Fruit fly (Drosophila melanogaster) whole organism, embryonic: ENCODE measurements around the gene kra.

Experiments used
- Atf-2 ChIP-seq: fragments of 200-800 bp; sonication (Bioruptor generic); optimal IDR thresholded peaks from 2 replicates; lab custom pipeline; 2016; ENCODE audit warnings: missing biosample characterization, missing genetic modification characterization
- Bdp1 ChIP-seq: fragments of 200-800 bp; sonication (Bioruptor generic); optimal IDR thresholded peaks from 3 replicates; lab custom pipeline; 2016; ENCODE audit warnings: missing biosample characterization, missing genetic modification characterization
- CG10543 ChIP-seq: fragments of 200-800 bp; sonication (Bioruptor generic); optimal IDR thresholded peaks from 3 replicates; lab custom pipeline; 2017; ENCODE audit warnings: missing biosample characterization, mild to moderate bottlenecking, missing genetic modification characterization, moderate library complexity
- CG12104 ChIP-seq: fragments of 200-800 bp; sonication (Bioruptor generic); optimal IDR thresholded peaks from 3 replicates; lab custom pipeline; 2016; ENCODE audit warnings: missing biosample characterization, missing genetic modification characterization
- CG12299 ChIP-seq: fragments of 200-800 bp; sonication (Bioruptor generic); optimal IDR thresholded peaks from 2 replicates; lab custom pipeline; 2018; ENCODE audit warnings: missing biosample characterization, mild to moderate bottlenecking, missing genetic modification characterization
- CG13123 ChIP-seq: fragments of 200-800 bp; sonication (Bioruptor generic); optimal IDR thresholded peaks from 2 replicates; lab custom pipeline; 2016; ENCODE audit warnings: missing biosample characterization, missing genetic modification characterization
- CG13296 ChIP-seq: fragments of 200-800 bp; sonication (Bioruptor generic); optimal IDR thresholded peaks from 3 replicates; lab custom pipeline; 2018; ENCODE audit warnings: missing biosample characterization, mild to moderate bottlenecking, missing genetic modification characterization
- CG17829 ChIP-seq: fragments of 200-800 bp; optimal IDR thresholded peaks from 2 replicates; lab custom pipeline; 2019; ENCODE audit warnings: missing biosample characterization, mild to moderate bottlenecking, missing genetic modification characterization, moderate library complexity
- CG34224 ChIP-seq: fragments of 200-800 bp; sonication (Bioruptor generic); IDR thresholded peaks from 3 replicates; pipeline ENCODE4 v1.3.6; 2022; ENCODE audit warnings: missing biosample characterization, missing genetic modification characterization; ENCODE audit not compliant: partially characterized antibody
- CG42726 ChIP-seq: fragments of 200-800 bp; sonication (Bioruptor generic); IDR thresholded peaks from 2 replicates; pipeline ENCODE4 v1.3.6; 2022; ENCODE audit warnings: missing biosample characterization, missing genetic modification characterization; ENCODE audit not compliant: partially characterized antibody
- CG6689 ChIP-seq: fragments of 200-800 bp; sonication (Bioruptor generic); IDR thresholded peaks from 2 replicates; pipeline ENCODE4 v1.3.6; 2022; ENCODE audit warnings: missing biosample characterization, missing genetic modification characterization
- CG8089 ChIP-seq: fragments of 200-800 bp; sonication (Bioruptor generic); optimal IDR thresholded peaks from 3 replicates; lab custom pipeline; 2016; ENCODE audit warnings: missing biosample characterization, missing genetic modification characterization
- CG9437 ChIP-seq: fragments of 200-800 bp; sonication (Bioruptor generic); optimal IDR thresholded peaks from 2 replicates; lab custom pipeline; 2018; ENCODE audit warnings: missing biosample characterization, mild to moderate bottlenecking, missing genetic modification characterization
- CG9609 ChIP-seq: fragments of 200-800 bp; sonication (Bioruptor generic); optimal IDR thresholded peaks from 3 replicates; lab custom pipeline; 2016; ENCODE audit warnings: missing biosample characterization, missing genetic modification characterization
- CG9932 ChIP-seq: fragments of 200-800 bp; sonication (Bioruptor generic); IDR thresholded peaks from 2 replicates; pipeline ENCODE4 v1.3.6; 2022; ENCODE audit warnings: missing biosample characterization, missing genetic modification characterization
- Deaf1 ChIP-seq: fragments of 200-800 bp; optimal IDR thresholded peaks from 3 replicates; lab custom pipeline; 2019; ENCODE audit warnings: missing biosample characterization, mild to moderate bottlenecking, missing genetic modification characterization, moderate library complexity
- Dek ChIP-seq: fragments of 200-800 bp; sonication (Bioruptor generic); optimal IDR thresholded peaks from 3 replicates; lab custom pipeline; 2019; ENCODE audit warnings: missing biosample characterization, mild to moderate bottlenecking, missing genetic modification characterization, moderate library complexity
- Dref ChIP-seq: fragments of 200-800 bp; sonication (Bioruptor generic); IDR thresholded peaks from 2 replicates; pipeline ENCODE4 v1.3.6; 2022; ENCODE audit warnings: missing biosample characterization, missing genetic modification characterization
- Eip74EF ChIP-seq, 2 experiments: fragments of 200-800 bp in 1 of 2; fragments of >200 bp in 1 of 2; sonication (Bioruptor generic) in 1 of 2; optimal IDR thresholded peaks; 2 replicates each; lab custom pipeline; 2017 to 2019; ENCODE audit warnings: missing biosample characterization in 2 of 2, missing genetic modification characterization in 2 of 2, mild to moderate bottlenecking in 1 of 2, moderate library complexity in 1 of 2
- GATAe ChIP-seq: fragments of 200-800 bp; sonication (Bioruptor generic); conservative IDR thresholded peaks from 2 replicates; pipeline ENCODE4 v1.3.6; 2022; ENCODE audit warnings: missing biosample characterization, missing genetic modification characterization
- HmgZ ChIP-seq: fragments of 200-800 bp; sonication (Bioruptor generic); optimal IDR thresholded peaks from 2 replicates; lab custom pipeline; 2018; ENCODE audit warnings: missing biosample characterization, mild to moderate bottlenecking, missing genetic modification characterization
- Hmr ChIP-seq: fragments of 200-800 bp; sonication (Bioruptor generic); optimal IDR thresholded peaks from 3 replicates; lab custom pipeline; 2017; ENCODE audit warnings: mild to moderate bottlenecking, missing biosample characterization, missing genetic modification reagents, missing genetic modification characterization
- Jarid2 ChIP-seq: fragments of 200-800 bp; sonication (Bioruptor generic); optimal IDR thresholded peaks from 3 replicates; lab custom pipeline; 2017; ENCODE audit warnings: mild to moderate bottlenecking, missing biosample characterization, missing genetic modification reagents, missing genetic modification characterization
- Mes4 ChIP-seq: fragments of 200-800 bp; sonication (Bioruptor generic); optimal IDR thresholded peaks from 2 replicates; lab custom pipeline; 2016; ENCODE audit warnings: missing biosample characterization, missing genetic modification characterization
- Rfx ChIP-seq: fragments of 200-800 bp; sonication (Bioruptor generic); IDR thresholded peaks from 2 replicates; pipeline ENCODE4 v1.3.6; 2022; ENCODE audit warnings: missing biosample characterization, missing genetic modification characterization
- Rx ChIP-seq: fragments of 200-800 bp; sonication (Bioruptor generic); IDR thresholded peaks from 2 replicates; pipeline ENCODE4 v1.3.6; 2022; ENCODE audit warnings: missing biosample characterization, missing genetic modification characterization
- Six4 ChIP-seq: fragments of 200-800 bp; sonication (Bioruptor generic); optimal IDR thresholded peaks from 2 replicates; lab custom pipeline; 2016; ENCODE audit warnings: missing biosample characterization, missing genetic modification characterization
- abd-A ChIP-seq: fragments of 200-800 bp; sonication (Bioruptor generic); optimal IDR thresholded peaks from 3 replicates; lab custom pipeline; 2019; ENCODE audit warnings: missing biosample characterization, mild to moderate bottlenecking, missing genetic modification characterization, moderate library complexity
- ap ChIP-seq: fragments of 200-800 bp; sonication (Bioruptor generic); IDR thresholded peaks from 2 replicates; pipeline ENCODE4 v1.3.6; 2022; ENCODE audit warnings: missing biosample characterization, missing genetic modification characterization
- ash1 ChIP-seq: fragments of 200-800 bp; sonication (Bioruptor generic); optimal IDR thresholded peaks from 2 replicates; lab custom pipeline; 2018; ENCODE audit warnings: missing biosample characterization, mild to moderate bottlenecking, missing genetic modification characterization
- bcd ChIP-seq: fragments of 200-800 bp; sonication (Bioruptor generic); optimal IDR thresholded peaks from 2 replicates; lab custom pipeline; 2017; ENCODE audit warnings: missing biosample characterization, mild to moderate bottlenecking, missing genetic modification characterization
- bsh ChIP-seq, 2 experiments: fragments of 200-800 bp; sonication (Bioruptor generic); optimal IDR thresholded peaks; 2 replicates each; lab custom pipeline; 2017 to 2018; ENCODE audit warnings: mild to moderate bottlenecking in 2 of 2, missing biosample characterization in 2 of 2, missing genetic modification characterization in 2 of 2, moderate library complexity in 1 of 2
- cas ChIP-seq: fragments of 200-800 bp; sonication (Bioruptor generic); IDR thresholded peaks from 2 replicates; pipeline ENCODE4 v1.3.6; 2022; ENCODE audit warnings: missing biosample characterization, missing genetic modification characterization
- crc ChIP-seq: fragments of 200-800 bp; sonication (Bioruptor generic); optimal IDR thresholded peaks from 2 replicates; lab custom pipeline; 2016; ENCODE audit warnings: missing biosample characterization, missing genetic modification characterization
- crol ChIP-seq: fragments of 200-800 bp; sonication (Bioruptor generic); IDR thresholded peaks from 2 replicates; pipeline ENCODE4 v1.3.6; 2022; ENCODE audit warnings: missing biosample characterization, missing genetic modification characterization
- emc ChIP-seq: fragments of 200-800 bp; sonication (Bioruptor generic); optimal IDR thresholded peaks from 2 replicates; lab custom pipeline; 2016; ENCODE audit warnings: missing biosample characterization, missing genetic modification characterization
- gce ChIP-seq: fragments of 200-800 bp; sonication (Bioruptor generic); IDR thresholded peaks from 3 replicates; pipeline ENCODE4 v1.3.6; 2022; ENCODE audit warnings: missing biosample characterization, missing genetic modification characterization
- grau ChIP-seq: fragments of 200-800 bp; optimal IDR thresholded peaks from 3 replicates; lab custom pipeline; 2019; ENCODE audit warnings: missing biosample characterization, mild to moderate bottlenecking, missing genetic modification characterization, moderate library complexity
- grn ChIP-seq: fragments of 200-800 bp; sonication (Bioruptor generic); optimal IDR thresholded peaks from 3 replicates; lab custom pipeline; 2017; ENCODE audit warnings: missing biosample characterization, missing genetic modification characterization
- insv ChIP-seq, 2 experiments: fragments of 200-800 bp; sonication (Bioruptor generic); optimal IDR thresholded peaks; 3 replicates each; lab custom pipeline; 2016 to 2018; ENCODE audit warnings: missing biosample characterization in 2 of 2, missing genetic modification characterization in 2 of 2
- inv ChIP-seq: fragments of 200-800 bp; sonication (Bioruptor generic); IDR thresholded peaks from 2 replicates; pipeline ENCODE4 v1.3.6; 2022; ENCODE audit warnings: missing biosample characterization, missing genetic modification characterization; ENCODE audit not compliant: partially characterized antibody
- knrl ChIP-seq: fragments of 200-800 bp; sonication (Bioruptor generic); IDR thresholded peaks from 3 replicates; pipeline ENCODE4 v1.3.6; 2022; ENCODE audit warnings: missing biosample characterization, missing genetic modification characterization; ENCODE audit not compliant: partially characterized antibody
- lov ChIP-seq, 2 experiments: fragments of 200-800 bp in 1 of 2; fragments of >200 bp in 1 of 2; sonication (Bioruptor generic) in 1 of 2; IDR thresholded peaks in 1 of 2; optimal IDR thresholded peaks in 1 of 2; 2 replicates in 1 of 2; 3 replicates in 1 of 2; pipeline versions ENCODE4 v1.3.6 to Lab custom; 2017 to 2022; ENCODE audit warnings: missing biosample characterization in 1 of 2, missing genetic modification characterization in 1 of 2
- mirr ChIP-seq: fragments of 200-800 bp; sonication (Bioruptor generic); optimal IDR thresholded peaks from 3 replicates; lab custom pipeline; 2018; ENCODE audit warnings: missing biosample characterization, mild to moderate bottlenecking, missing genetic modification characterization
- otp ChIP-seq: fragments of 200-800 bp; sonication (Bioruptor generic); IDR thresholded peaks from 3 replicates; pipeline ENCODE4, ENCODE4 v1.3.6; 2022; ENCODE audit warnings: missing biosample characterization, missing genetic modification characterization
- pfk ChIP-seq: fragments of 200-800 bp; sonication (Bioruptor generic); optimal IDR thresholded peaks from 2 replicates; lab custom pipeline; 2018; ENCODE audit warnings: missing biosample characterization, mild to moderate bottlenecking, missing genetic modification characterization, moderate library complexity
- pho ChIP-seq: fragments of 200-800 bp; sonication (Bioruptor generic); optimal IDR thresholded peaks from 2 replicates; lab custom pipeline; 2016; ENCODE audit warnings: missing biosample characterization, missing genetic modification characterization
- so ChIP-seq: fragments of 200-800 bp; sonication (Bioruptor generic); IDR thresholded peaks from 3 replicates; pipeline ENCODE4 v1.3.6; 2022; ENCODE audit warnings: missing biosample characterization, missing genetic modification characterization
- yki ChIP-seq: fragments of >200 bp; optimal IDR thresholded peaks from 3 replicates; lab custom pipeline; 2018
- zfh1 ChIP-seq: fragments of 200-800 bp; sonication (Bioruptor generic); IDR thresholded peaks from 3 replicates; pipeline ENCODE4 v1.3.6; 2022; ENCODE audit warnings: missing biosample characterization, missing genetic modification characterization

Gene kra

dm6 chr3R:5568590-5568989 is 32.3 kb downstream of the kra start, which contains the start of the genes CG2931 and Rheb (continued):
- TF ChIP-seq CG34224 (GFP tag; lab: Robert Waterston, UW), result peak; percentile 68
- no peak for TF ChIP-seq yki (lab: Kevin White, UChicago)
- peak; percentile 63 for TF ChIP-seq Dref (GFP tag; lab: Robert Waterston, UW)
- TF ChIP-seq Dek (tag; lab: Kevin White, UChicago), result peak; percentile 36
- peak; percentile 42; the same call in 1 of the 2 replicates for TF ChIP-seq ap (GFP tag; lab: Robert Waterston, UW)
- peak; percentile 61; the same call in 1 of the 2 replicates for TF ChIP-seq CG42726
- peak; percentile 83 for TF ChIP-seq CG17829 (tag; lab: Kevin White, UChicago)
- TF ChIP-seq lov (optimal IDR thresholded peaks at IDR 0.05; lab: Kevin White, UChicago), result no peak
- TF ChIP-seq lov (GFP tag; IDR thresholded peaks at IDR 0.05; lab: Robert Waterston, UW), result peak; percentile 27; the same call in 1 of the 3 replicates
- peak in 1 of 2 experiments; percentile 70 for TF ChIP-seq bsh (GFP tag; optimal IDR thresholded peaks at IDR 0.05; lab: Kevin White, UChicago)
- peak; percentile 66; the same call in 2 of the 3 replicates for TF ChIP-seq zfh1 (GFP tag; lab: Robert Waterston, UW)
- no peak for TF ChIP-seq mirr (GFP tag; lab: Kevin White, UChicago)
- no peak for TF ChIP-seq CG12104 (GFP tag; lab: Kevin White, UChicago)
- peak; percentile 41 for TF ChIP-seq CG12299
- peak; percentile 5 for TF ChIP-seq CG9437 (GFP tag; lab: Kevin White, UChicago)
- TF ChIP-seq bcd (GFP tag; lab: Kevin White, UChicago), result peak; percentile 42
- no peak for TF ChIP-seq ash1
- no peak for TF ChIP-seq so
- TF ChIP-seq Rx (GFP tag; lab: Robert Waterston, UW), result peak; percentile 41
- TF ChIP-seq knrl (GFP tag; lab: Robert Waterston, UW), result peak; percentile 84
- TF ChIP-seq pfk (GFP tag; lab: Kevin White, UChicago), result no peak
- TF ChIP-seq emc (GFP tag; lab: Kevin White, UChicago), result no peak
- peak in 1 of 2 experiments; percentile 59 for TF ChIP-seq insv (GFP tag; optimal IDR thresholded peaks at IDR 0.05; lab: Kevin White, UChicago)
- peak; percentile 39 for TF ChIP-seq grn (GFP tag; lab: Kevin White, UChicago)
- TF ChIP-seq CG9609, result no peak
- TF ChIP-seq Atf-2, result peak; percentile 37
- peak; percentile 28 for TF ChIP-seq Bdp1 (GFP tag; lab: Kevin White, UChicago)
- peak; percentile 33 for TF ChIP-seq Six4 (GFP tag; lab: Kevin White, UChicago)
- peak; percentile 72 for TF ChIP-seq HmgZ (tag; lab: Kevin White, UChicago)
- no peak for TF ChIP-seq abd-A (tag; lab: Kevin White, UChicago)
- no peak for TF ChIP-seq crol (GFP tag; lab: Robert Waterston, UW)
- no peak for TF ChIP-seq Mes4 (GFP tag; lab: Kevin White, UChicago)
- TF ChIP-seq CG9932 (GFP tag; lab: Robert Waterston, UW), result peak; percentile 83
- peak; percentile 67 for TF ChIP-seq grau (tag; lab: Kevin White, UChicago)
- no peak for TF ChIP-seq crc
- TF ChIP-seq CG8089 (GFP tag; lab: Kevin White, UChicago), result peak; percentile 4
- TF ChIP-seq pho (GFP tag; lab: Kevin White, UChicago), result peak; percentile 43
- TF ChIP-seq Deaf1 (tag; lab: Kevin White, UChicago), result peak; percentile 42
- peak; percentile 69 for TF ChIP-seq CG6689 (GFP tag; lab: Robert Waterston, UW)
- TF ChIP-seq CG13296 (GFP tag; lab: Kevin White, UChicago), result peak; percentile 23
- TF ChIP-seq Jarid2 (GFP tag; lab: Kevin White, UChicago), result no peak
- TF ChIP-seq CG13123 (GFP tag; lab: Kevin White, UChicago), result peak; percentile 48
- TF ChIP-seq otp (GFP tag; lab: Robert Waterston, UW), result no peak
- peak; percentile 69 for TF ChIP-seq Hmr (GFP tag; lab: Kevin White, UChicago)
- peak; percentile 49 for TF ChIP-seq CG10543
- peak; percentile 81 for TF ChIP-seq Rfx (GFP tag; lab: Robert Waterston, UW)
- no peak for TF ChIP-seq Eip74EF (GFP tag; optimal IDR thresholded peaks at IDR 0.05; lab: Kevin White, UChicago)
- TF ChIP-seq gce (GFP tag; lab: Robert Waterston, UW), result no peak
- peak; percentile 68 for TF ChIP-seq inv
- peak; percentile 48; the same call in 1 of the 2 replicates for TF ChIP-seq cas (GFP tag; lab: Robert Waterston, UW)
- no peak for TF ChIP-seq GATAe (GFP tag; lab: Robert Waterston, UW)
